Worm (Caenorhabditis elegans): ENCODE measurements around the gene R160.2.
A peak's percentile ranks its signal among the peaks of the same experiment; 100 is the strongest.

The R160.2 gene

DNA sequence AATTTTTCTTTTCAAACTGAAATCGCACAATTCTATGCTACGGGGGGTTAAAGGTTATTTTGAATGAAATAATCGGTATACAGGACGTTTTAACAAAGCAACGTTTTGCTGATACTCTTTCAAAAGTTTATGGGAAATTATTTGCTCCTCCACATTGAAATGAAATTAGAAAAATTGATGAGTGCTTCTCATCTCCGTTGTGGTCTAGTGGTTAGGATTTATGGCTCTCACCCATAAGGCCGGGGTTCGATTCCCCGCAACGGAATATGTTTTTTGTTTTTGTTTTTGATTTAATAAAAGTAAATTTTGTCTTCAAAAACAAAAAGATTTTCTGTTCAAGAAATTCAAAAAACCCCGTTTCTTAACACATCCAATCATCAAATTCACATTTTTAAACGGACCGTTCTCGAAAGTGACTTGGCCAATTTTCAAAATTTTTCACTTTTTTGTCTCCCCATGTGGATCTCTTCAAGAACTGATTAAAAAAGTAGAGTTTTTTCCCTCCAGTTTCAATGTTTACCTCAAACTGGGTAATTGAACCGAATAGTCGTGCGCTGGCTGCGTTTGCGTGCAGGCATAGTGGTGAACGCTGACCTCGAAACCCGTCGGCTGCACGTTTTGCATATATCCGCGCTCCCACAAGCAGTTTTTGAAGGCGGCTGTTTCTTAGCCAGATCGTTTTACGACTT is 33.0 kb upstream of the R160.2 start (continued):
- no peak for TF ChIP-seq sptf-2 (GFP tag; optimal IDR thresholded peaks at IDR 0.05)
- TF ChIP-seq attf-3 (GFP tag; conservative IDR thresholded peaks at IDR 0.05) = no peak
- no peak for TF ChIP-seq ceh-58 (GFP tag; IDR thresholded peaks at IDR 0.05)
- TF ChIP-seq cebp-1 (GFP tag; IDR thresholded peaks at IDR 0.05) = no peak
- TF ChIP-seq cebp-1 (tag; optimal IDR thresholded peaks at IDR 0.05) = no peak
- no peak for TF ChIP-seq C06A6.2 (GFP tag; conservative IDR thresholded peaks at IDR 0.05)
- no peak for TF ChIP-seq attf-5 (GFP tag; optimal IDR thresholded peaks at IDR 0.05)
- no peak for TF ChIP-seq let-526 (GFP tag; IDR thresholded peaks at IDR 0.05)
- no peak for TF ChIP-seq pha-4 (tag; optimal IDR thresholded peaks at IDR 0.05)
- no peak for TF ChIP-seq aptf-2 (GFP tag; conservative IDR thresholded peaks at IDR 0.05)
- TF ChIP-seq akir-1 (GFP tag; optimal IDR thresholded peaks at IDR 0.05) = no peak
- peak; percentile 20 for TF ChIP-seq snpc-4 (GFP tag; optimal IDR thresholded peaks at IDR 0.05)
- TF ChIP-seq snpc-4 (tag; optimal IDR thresholded peaks at IDR 0.05) = peak in 1 of 4 experiments; percentile 77
- TF ChIP-seq ztf-25 (GFP tag; IDR thresholded peaks at IDR 0.05) = no peak
- TF ChIP-seq madf-3 (GFP tag; IDR thresholded peaks at IDR 0.05) = no peak
- peak; percentile 45; the same call in 1 of the 2 replicates for TF ChIP-seq D2030.7 (GFP tag; IDR thresholded peaks at IDR 0.05)
- no peak for TF ChIP-seq nhr-27 (tag; optimal IDR thresholded peaks at IDR 0.05)
- no peak for TF ChIP-seq lsy-27 (tag; optimal IDR thresholded peaks at IDR 0.05; ENCODE audit: borderline replicate concordance, insufficient read depth)
- no peak for TF ChIP-seq efl-1 (GFP tag; optimal IDR thresholded peaks at IDR 0.05)
- TF ChIP-seq mes-4 (tag; optimal IDR thresholded peaks at IDR 0.05) = no peak
- TF ChIP-seq bed-1 (GFP tag; IDR thresholded peaks at IDR 0.05) = no peak
- TF ChIP-seq cebp-2 (GFP tag; IDR thresholded peaks at IDR 0.05) = no peak
- TF ChIP-seq tlf-1 (GFP tag; optimal IDR thresholded peaks at IDR 0.05) = no peak
- TF ChIP-seq nfyb-1 (GFP tag; IDR thresholded peaks at IDR 0.05) = no peak
- TF ChIP-seq dpff-1 (tag; optimal IDR thresholded peaks at IDR 0.05) = no peak
- TF ChIP-seq F37B4.10 (GFP tag; IDR thresholded peaks at IDR 0.05) = no peak
- no peak for TF ChIP-seq Y53G8AR.9 (GFP tag; conservative IDR thresholded peaks at IDR 0.05)
- peak; percentile 90 for TF ChIP-seq tbp1 (GFP tag; optimal IDR thresholded peaks at IDR 0.05)
- TF ChIP-seq rpc-1 (optimal IDR thresholded peaks at IDR 0.05) = peak; percentile 72
- peak; percentile 87 for TF ChIP-seq rpc-1 (tag; optimal IDR thresholded peaks at IDR 0.05)
- no peak for TF ChIP-seq F39B2.1 (GFP tag; IDR thresholded peaks at IDR 0.05)
- no peak for TF ChIP-seq hmg-20 (GFP tag; IDR thresholded peaks at IDR 0.05)
- TF ChIP-seq ZK185.1 (tag; optimal IDR thresholded peaks at IDR 0.05; ENCODE audit: poor library complexity, severe bottlenecking) = no peak
- TF ChIP-seq die-1 (tag; optimal IDR thresholded peaks at IDR 0.05) = peak; percentile 50
- no peak for TF ChIP-seq egrh-3 (GFP tag; IDR thresholded peaks at IDR 0.05)
- TF ChIP-seq ceh-27 (GFP tag; optimal IDR thresholded peaks at IDR 0.05) = no peak
- peak; percentile 70 for TF ChIP-seq hmg-1.2 (GFP tag; IDR thresholded peaks at IDR 0.05)
- TF ChIP-seq ceh-100 (GFP tag; IDR thresholded peaks at IDR 0.05) = no peak
- peak; percentile 82 for TF ChIP-seq lin-26 (GFP tag; IDR thresholded peaks at IDR 0.05)
- TF ChIP-seq snpc-1.1 (tag; optimal IDR thresholded peaks at IDR 0.05; ENCODE audit: insufficient read depth) = no peak
- TF ChIP-seq ccch-3 (GFP tag; optimal IDR thresholded peaks at IDR 0.05) = no peak
- TF ChIP-seq ceh-40 (GFP tag; IDR thresholded peaks at IDR 0.05) = no peak
- TF ChIP-seq bed-2 (GFP tag; IDR thresholded peaks at IDR 0.05) = no peak
- TF ChIP-seq F22D6.2 (tag; optimal IDR thresholded peaks at IDR 0.05) = no peak
- no peak for TF ChIP-seq nhr-179 (tag; optimal IDR thresholded peaks at IDR 0.05)
- peak; percentile 23 for TF ChIP-seq snpc-1.3 (tag; optimal IDR thresholded peaks at IDR 0.05; ENCODE audit: insufficient read depth)
- no peak for TF ChIP-seq F52B5.7 (tag; optimal IDR thresholded peaks at IDR 0.05)
- TF ChIP-seq somi-1 (GFP tag; optimal IDR thresholded peaks at IDR 0.05) = no peak
- TF ChIP-seq F57C9.4 (tag; optimal IDR thresholded peaks at IDR 0.05) = no peak

Measured in whole organism, young adult.